Fruit fly (Drosophila melanogaster): Measurements from ENCODE around the gene CG4119.

The CG4119 gene

dm6 chrX:5638588-5638987, 27.3 kb upstream of the CG4119 start (continued):
- peak; percentile 64 for TF ChIP-seq Gug (GFP tag; IDR thresholded peaks at IDR 0.05)
- TF ChIP-seq dac (GFP tag; optimal IDR thresholded peaks at IDR 0.05): no peak
- TF ChIP-seq Sox15 (GFP tag; optimal IDR thresholded peaks at IDR 0.05): no peak
- TF ChIP-seq CG15336 (GFP tag; IDR thresholded peaks at IDR 0.05): peak; percentile 68
- TF ChIP-seq Blimp-1 (GFP tag; optimal IDR thresholded peaks at IDR 0.05): no peak
- no peak for TF ChIP-seq CG34406 (GFP tag; optimal IDR thresholded peaks at IDR 0.05)
- TF ChIP-seq CG6163 (GFP tag; IDR thresholded peaks at IDR 0.05): peak; percentile 76

- no peak for TF ChIP-seq CG11294 (GFP tag; IDR thresholded peaks at IDR 0.05)
- TF ChIP-seq CG3919 (GFP tag; optimal IDR thresholded peaks at IDR 0.05): peak; percentile 22
- no peak for TF ChIP-seq svp (GFP tag)
- no peak for TF ChIP-seq Ets21C (GFP tag; optimal IDR thresholded peaks at IDR 0.05)
- peak; percentile 28 for TF ChIP-seq cyc (GFP tag; optimal IDR thresholded peaks at IDR 0.05)
- peak; percentile 23 for TF ChIP-seq OdsH (GFP tag; optimal IDR thresholded peaks at IDR 0.05)
- no peak for TF ChIP-seq Sox15 (GFP tag; optimal IDR thresholded peaks at IDR 0.05)
- no peak for TF ChIP-seq Eip93F (GFP tag; optimal IDR thresholded peaks at IDR 0.05)
- TF ChIP-seq CG16779 (tag; optimal IDR thresholded peaks at IDR 0.05): no peak
- TF ChIP-seq Lpt (GFP tag; optimal IDR thresholded peaks at IDR 0.05): no peak
- TF ChIP-seq pdm3 (GFP tag; optimal IDR thresholded peaks at IDR 0.05): peak; percentile 16
- peak; percentile 21 for TF ChIP-seq Met (GFP tag; optimal IDR thresholded peaks at IDR 0.05)
- peak; percentile 33 for TF ChIP-seq Hr39 (GFP tag; optimal IDR thresholded peaks at IDR 0.05)
- TF ChIP-seq net (GFP tag; optimal IDR thresholded peaks at IDR 0.05): no peak
- TF ChIP-seq CG6276 (GFP tag; optimal IDR thresholded peaks at IDR 0.05): peak; percentile 9
- peak; percentile 31; the same call in 1 of the 3 replicates for TF ChIP-seq eg (GFP tag; IDR thresholded peaks at IDR 0.05)
- TF ChIP-seq acj6 (GFP tag; optimal IDR thresholded peaks at IDR 0.05): peak; percentile 6
- peak in 1 of 2 experiments; percentile 20 for TF ChIP-seq salr (GFP tag; optimal IDR thresholded peaks at IDR 0.05)
- TF ChIP-seq fd85E (GFP tag; optimal IDR thresholded peaks at IDR 0.05): no peak
- peak; percentile 80 for TF ChIP-seq Eip78C (GFP tag)
- peak; percentile 12 for TF ChIP-seq CG31627 (GFP tag; optimal IDR thresholded peaks at IDR 0.05)
- TF ChIP-seq CG11902 (GFP tag; optimal IDR thresholded peaks at IDR 0.05): peak; percentile 12
- TF ChIP-seq CG6854 (GFP tag; optimal IDR thresholded peaks at IDR 0.05): peak; percentile 13
- TF ChIP-seq CG34406 (GFP tag; optimal IDR thresholded peaks at IDR 0.05): no peak
- TF ChIP-seq CG32006 (GFP tag; optimal IDR thresholded peaks at IDR 0.05): no peak
- no peak for TF ChIP-seq fd59A (GFP tag; optimal IDR thresholded peaks at IDR 0.05)
- TF ChIP-seq CG10631 (GFP tag; optimal IDR thresholded peaks at IDR 0.05): peak; percentile 4
- TF ChIP-seq Smox (GFP tag; optimal IDR thresholded peaks at IDR 0.05): peak; percentile 11
- no peak for TF ChIP-seq fkh (GFP tag; optimal IDR thresholded peaks at IDR 0.05)
- TF ChIP-seq CG15336 (GFP tag; IDR thresholded peaks at IDR 0.05): peak; percentile 50; the same call in 1 of the 2 replicates
- TF ChIP-seq CG8632 (GFP tag; optimal IDR thresholded peaks at IDR 0.05): no peak
- TF ChIP-seq topi (GFP tag; optimal IDR thresholded peaks at IDR 0.05): peak; percentile 34
- no peak for TF ChIP-seq Sox102F (GFP tag; optimal IDR thresholded peaks at IDR 0.05)
- TF ChIP-seq ss (GFP tag; optimal IDR thresholded peaks at IDR 0.05): peak in 1 of 2 experiments; percentile 2
- TF ChIP-seq Gug (GFP tag; IDR thresholded peaks at IDR 0.05): no peak
- no peak for TF ChIP-seq Sox14 (GFP tag; optimal IDR thresholded peaks at IDR 0.05)
- TF ChIP-seq vri (GFP tag; optimal IDR thresholded peaks at IDR 0.05): no peak
- no peak for TF ChIP-seq CG8319 (GFP tag; optimal IDR thresholded peaks at IDR 0.05)
- TF ChIP-seq esn (GFP tag; optimal IDR thresholded peaks at IDR 0.05): peak; percentile 41
- TF ChIP-seq CG6792 (GFP tag; optimal IDR thresholded peaks at IDR 0.05): peak; percentile 43
- TF ChIP-seq CG1621 (tag; optimal IDR thresholded peaks at IDR 0.05): peak; percentile 23
- TF ChIP-seq Blimp-1 (GFP tag; optimal IDR thresholded peaks at IDR 0.05): no peak
- TF ChIP-seq lz (GFP tag; optimal IDR thresholded peaks at IDR 0.05): peak; percentile 12
- no peak for TF ChIP-seq Hr38 (GFP tag; optimal IDR thresholded peaks at IDR 0.05)
- no peak for TF ChIP-seq CG4318 (GFP tag; optimal IDR thresholded peaks at IDR 0.05)
- TF ChIP-seq CG6808 (GFP tag; optimal IDR thresholded peaks at IDR 0.05): no peak
- TF ChIP-seq CG8119 (GFP tag; IDR thresholded peaks at IDR 0.05): 0 out of 3 replicates have a peak, but pooled peaks have one; percentile 24
- no peak for TF ChIP-seq dsx (GFP tag; optimal IDR thresholded peaks at IDR 0.05; ENCODE audit: poor library complexity, severe bottlenecking)
These were observed 26.8 kb upstream of the CG4119 start for dm6 chrX:5639083-5639482.
